Fruit fly (Drosophila melanogaster): Measurements from ENCODE around the gene mmm.

mmm gene

DNA sequence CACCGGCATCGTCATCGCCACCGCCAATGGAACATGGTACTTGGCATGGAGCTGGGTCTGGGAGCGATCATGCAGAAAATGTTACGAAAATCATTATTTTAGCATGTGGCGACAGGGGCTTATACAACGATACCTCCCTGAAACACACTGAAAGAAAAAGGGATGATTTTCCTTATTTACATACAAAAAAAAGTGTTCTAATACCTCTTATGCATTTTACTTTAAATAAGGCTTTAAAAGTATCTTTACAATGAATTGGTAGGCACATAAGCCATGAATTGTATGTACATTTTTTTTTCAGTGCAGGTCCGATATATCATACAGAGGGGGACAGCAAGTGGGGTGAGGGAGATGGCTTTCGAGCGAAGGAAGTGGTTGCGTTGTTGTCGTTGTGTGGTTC lies 31.0 kb downstream of the mmm start (continued):
- TF ChIP-seq gro (GFP tag; optimal IDR thresholded peaks at IDR 0.05): no peak
- peak; percentile 88 for TF ChIP-seq sens (GFP tag)
- TF ChIP-seq tgo (GFP tag; IDR thresholded peaks at IDR 0.05): peak; percentile 47; the same call in 1 of the 3 replicates
- TF ChIP-seq B-H2 (GFP tag; optimal IDR thresholded peaks at IDR 0.05): no peak
- TF ChIP-seq maf-S (GFP tag; optimal IDR thresholded peaks at IDR 0.05): no peak
- TF ChIP-seq chinmo (GFP tag; IDR thresholded peaks at IDR 0.05; ENCODE audit: partially characterized antibody): no peak
- no peak for TF ChIP-seq kah (GFP tag; optimal IDR thresholded peaks at IDR 0.05)
- no peak for TF ChIP-seq CG2889 (GFP tag; IDR thresholded peaks at IDR 0.05)
- TF ChIP-seq ap (GFP tag; IDR thresholded peaks at IDR 0.05): peak; percentile 15; the same call in 1 of the 2 replicates
- peak; percentile 16; the same call in 1 of the 3 replicates for TF ChIP-seq CG7357 (GFP tag; IDR thresholded peaks at IDR 0.05)
- TF ChIP-seq pfk (GFP tag; optimal IDR thresholded peaks at IDR 0.05): no peak
- TF ChIP-seq bsh (GFP tag; optimal IDR thresholded peaks at IDR 0.05): peak in 1 of 2 experiments; percentile 68
- TF ChIP-seq CG15269 (tag; optimal IDR thresholded peaks at IDR 0.05): peak; percentile 45
- TF ChIP-seq Scr (GFP tag; IDR thresholded peaks at IDR 0.05; ENCODE audit: partially characterized antibody): no peak
- TF ChIP-seq phol (tag; optimal IDR thresholded peaks at IDR 0.05): peak; percentile 56
- peak; percentile 13 for TF ChIP-seq Dek (tag; optimal IDR thresholded peaks at IDR 0.05)
- TF ChIP-seq tio (GFP tag; optimal IDR thresholded peaks at IDR 0.05): peak; percentile 27
- TF ChIP-seq bab2 (GFP tag; optimal IDR thresholded peaks at IDR 0.05): peak; percentile 36
- TF ChIP-seq CG14441 (GFP tag; IDR thresholded peaks at IDR 0.05): peak; percentile 43; the same call in 1 of the 2 replicates
- peak; percentile 56 for TF ChIP-seq CG13424 (tag; optimal IDR thresholded peaks at IDR 0.05)
- TF ChIP-seq CG11560 (tag; IDR thresholded peaks at IDR 0.05): no peak
- TF ChIP-seq CG30403 (GFP tag; optimal IDR thresholded peaks at IDR 0.05): peak; percentile 38
- TF ChIP-seq CG7839 (tag; optimal IDR thresholded peaks at IDR 0.05): peak; percentile 56
- TF ChIP-seq Drgx (GFP tag; IDR thresholded peaks at IDR 0.05): peak; percentile 39; the same call in 1 of the 2 replicates
- no peak for TF ChIP-seq CG1647 (GFP tag; optimal IDR thresholded peaks at IDR 0.05)
- no peak for TF ChIP-seq fru (optimal IDR thresholded peaks at IDR 0.05)
- no peak for TF ChIP-seq TFAM (GFP tag; optimal IDR thresholded peaks at IDR 0.05)
- TF ChIP-seq CG13894 (tag; optimal IDR thresholded peaks at IDR 0.05): no peak
- TF ChIP-seq fu2 (GFP tag; optimal IDR thresholded peaks at IDR 0.05): no peak
- TF ChIP-seq CG11723 (GFP tag; optimal IDR thresholded peaks at IDR 0.05): no peak
- TF ChIP-seq nerfin-1 (tag; optimal IDR thresholded peaks at IDR 0.05): no peak
- TF ChIP-seq CG9437 (GFP tag; optimal IDR thresholded peaks at IDR 0.05): peak; percentile 22
- TF ChIP-seq ewg (GFP tag; optimal IDR thresholded peaks at IDR 0.05): no peak
- TF ChIP-seq CG7963 (GFP tag; IDR thresholded peaks at IDR 0.05; ENCODE audit: partially characterized antibody): no peak
- no peak for TF ChIP-seq Bdp1 (GFP tag; optimal IDR thresholded peaks at IDR 0.05)
- TF ChIP-seq Ssrp (tag; optimal IDR thresholded peaks at IDR 0.05): peak; percentile 53
- peak; percentile 16 for TF ChIP-seq Meics (GFP tag; optimal IDR thresholded peaks at IDR 0.05)
- peak; percentile 2 for TF ChIP-seq nom (GFP tag; optimal IDR thresholded peaks at IDR 0.05)
- no peak for TF ChIP-seq Hey (tag; optimal IDR thresholded peaks at IDR 0.05)
- peak; percentile 32 for TF ChIP-seq CG9727 (GFP tag; optimal IDR thresholded peaks at IDR 0.05)
- TF ChIP-seq Mes4 (GFP tag; optimal IDR thresholded peaks at IDR 0.05): no peak
- TF ChIP-seq CG6683 (GFP tag; optimal IDR thresholded peaks at IDR 0.05): no peak
- TF ChIP-seq CG16815 (GFP tag; optimal IDR thresholded peaks at IDR 0.05): peak; percentile 12
- 0 out of 3 replicates have a peak, but pooled peaks have one; percentile 29 for TF ChIP-seq CG14050 (GFP tag; IDR thresholded peaks at IDR 0.05)
- peak; percentile 28 for TF ChIP-seq CG8388 (GFP tag; optimal IDR thresholded peaks at IDR 0.05)
- TF ChIP-seq CG15514 (GFP tag; optimal IDR thresholded peaks at IDR 0.05): peak; percentile 6
- TF ChIP-seq CG9797 (GFP tag; optimal IDR thresholded peaks at IDR 0.05): no peak
- no peak for TF ChIP-seq CG17568 (GFP tag; optimal IDR thresholded peaks at IDR 0.05)
- TF ChIP-seq tll (GFP tag; optimal IDR thresholded peaks at IDR 0.05): no peak
- no peak for TF ChIP-seq E2f2 (GFP tag; IDR thresholded peaks at IDR 0.05)

Measured in whole organism, embryonic.